Fruit fly (Drosophila melanogaster): Measurements from ENCODE around the gene CG10462.

Gene CG10462

DNA sequence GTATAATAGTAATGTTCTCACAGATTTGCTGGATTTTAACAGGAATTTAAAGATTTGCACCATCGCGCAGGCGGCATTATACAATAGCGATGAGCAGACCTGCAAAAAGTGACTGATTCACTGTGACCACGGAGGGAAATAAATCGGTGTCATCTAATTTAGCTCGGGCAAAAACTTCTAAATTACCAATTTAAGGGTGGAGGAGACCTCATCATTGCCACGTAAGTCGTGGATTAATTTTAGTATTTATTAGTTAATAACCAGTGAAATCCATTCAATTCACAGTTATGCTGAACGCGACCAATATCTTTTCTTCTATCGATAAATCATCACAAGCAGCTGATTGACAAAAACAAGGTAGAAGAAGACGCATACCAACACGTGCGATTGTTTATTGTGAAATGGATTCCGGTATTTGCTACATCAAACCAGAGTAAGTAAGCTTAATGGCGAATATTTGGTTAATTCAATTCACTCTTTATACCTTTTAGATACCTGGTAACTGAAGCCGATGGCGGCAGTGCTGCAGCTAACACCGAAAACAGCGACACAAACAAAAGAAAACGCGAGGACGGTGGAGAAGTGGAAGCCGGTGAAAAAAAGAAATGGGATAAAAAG is 22.8 kb upstream of the CG10462 start, which contains the start of the genes CG10628 and Dus3 (continued):
- TF ChIP-seq Hmr (GFP tag; optimal IDR thresholded peaks at IDR 0.05) (peak; percentile 91), tap (tag; optimal IDR thresholded peaks at IDR 0.05) (peak; percentile 84), Mad (GFP tag; optimal IDR thresholded peaks at IDR 0.05) (peak; percentile 94), CG9437 (GFP tag; optimal IDR thresholded peaks at IDR 0.05) (peak; percentile 75), Trl (optimal IDR thresholded peaks at IDR 0.05) (no peak), Trl (GFP tag; optimal IDR thresholded peaks at IDR 0.05) (peak; percentile 94), cad (GFP tag; optimal IDR thresholded peaks at IDR 0.05) (no peak), CG11398 (GFP tag; optimal IDR thresholded peaks at IDR 0.05) (peak; percentile 87), CG6654 (GFP tag; optimal IDR thresholded peaks at IDR 0.05) (peak; percentile 82), gfzf (GFP tag; optimal IDR thresholded peaks at IDR 0.05) (peak; percentile 17), HmgZ (tag; optimal IDR thresholded peaks at IDR 0.05) (peak; percentile 95), CG6791 (GFP tag; IDR thresholded peaks at IDR 0.05; ENCODE audit: partially characterized antibody) (no peak), yki (optimal IDR thresholded peaks at IDR 0.05) (no peak), CG2875 (GFP tag; optimal IDR thresholded peaks at IDR 0.05) (peak; percentile 60), H2.0 (GFP tag; IDR thresholded peaks at IDR 0.05) (peak; percentile 90), CG30431 (GFP tag; optimal IDR thresholded peaks at IDR 0.05) (peak; percentile 85), CG11695 (GFP tag; IDR thresholded peaks at IDR 0.05) (peak; percentile 90), Gug (GFP tag; IDR thresholded peaks at IDR 0.05) (peak; percentile 88), CG5245 (GFP tag; optimal IDR thresholded peaks at IDR 0.05) (peak; percentile 71), Dp (GFP tag; optimal IDR thresholded peaks at IDR 0.05) (peak; percentile 43), CG12299 (tag; optimal IDR thresholded peaks at IDR 0.05) (peak; percentile 82), lilli (GFP tag; optimal IDR thresholded peaks at IDR 0.05) (peak; percentile 96), CG14860 (GFP tag; IDR thresholded peaks at IDR 0.05; ENCODE audit: partially characterized antibody) (no peak), Blimp-1 (GFP tag; optimal IDR thresholded peaks at IDR 0.05) (peak; percentile 85), CG12104 (GFP tag; optimal IDR thresholded peaks at IDR 0.05) (peak; percentile 72), CG4617 (GFP tag; optimal IDR thresholded peaks at IDR 0.05; ENCODE audit: borderline replicate concordance) (peak; percentile 82), Sry-β (GFP tag; optimal IDR thresholded peaks at IDR 0.05) (peak; percentile 91), CG12942 (GFP tag; optimal IDR thresholded peaks at IDR 0.05) (peak; percentile 90), odd (GFP tag; optimal IDR thresholded peaks at IDR 0.05) (peak; percentile 73), slou (GFP tag; optimal IDR thresholded peaks at IDR 0.05) (peak; percentile 49), CG10654 (GFP tag; optimal IDR thresholded peaks at IDR 0.05) (peak; percentile 93), sc (optimal IDR thresholded peaks at IDR 0.05) (no peak), sc (GFP tag; optimal IDR thresholded peaks at IDR 0.05) (peak; percentile 76), org-1 (GFP tag; optimal IDR thresholded peaks at IDR 0.05) (peak; percentile 77), Usf (GFP tag; optimal IDR thresholded peaks at IDR 0.05) (peak; percentile 77), Six4 (GFP tag; optimal IDR thresholded peaks at IDR 0.05) (peak; percentile 88), CG9797 (GFP tag; optimal IDR thresholded peaks at IDR 0.05) (peak; percentile 21), Kr (GFP tag; optimal IDR thresholded peaks at IDR 0.05) (no peak), Chrac-16 (GFP tag; optimal IDR thresholded peaks at IDR 0.05) (peak; percentile 89), Awh (GFP tag; IDR thresholded peaks at IDR 0.05) (peak; percentile 82), CG7556 (GFP tag; optimal IDR thresholded peaks at IDR 0.05) (peak; percentile 87), CG12769 (tag; optimal IDR thresholded peaks at IDR 0.05) (peak; percentile 96), mirr (GFP tag; optimal IDR thresholded peaks at IDR 0.05) (peak; percentile 75), HLH3B (GFP tag; IDR thresholded peaks at IDR 0.05) (peak; percentile 87), bcd (GFP tag; optimal IDR thresholded peaks at IDR 0.05) (peak; percentile 90), CG6683 (GFP tag; optimal IDR thresholded peaks at IDR 0.05) (peak; percentile 73), tll (GFP tag; optimal IDR thresholded peaks at IDR 0.05) (peak in 1 of 2 experiments; percentile 22), BEAF-32 (GFP tag; optimal IDR thresholded peaks at IDR 0.05) (peak; percentile 77), abd-A (tag; optimal IDR thresholded peaks at IDR 0.05) (peak; percentile 93), CTCF (GFP tag; optimal IDR thresholded peaks at IDR 0.05) (peak; percentile 15), ttk (GFP tag; IDR thresholded peaks at IDR 0.05) (peak; percentile 88)
